Fruit fly (Drosophila melanogaster): ENCODE measurements around the gene Akap200.
A peak's percentile ranks its signal among the peaks of the same experiment; 100 is the strongest.

The Akap200 gene

dm6 chr2L:8402928-8403285, 12.6 kb upstream of the Akap200 start, which contains the start of gene fy:
TSS of gene fy (minus strand) at chr2L:8403280.
- no peak for TF ChIP-seq Pif1A (GFP tag; optimal IDR thresholded peaks at IDR 0.05)
- no peak for TF ChIP-seq gl (tag; optimal IDR thresholded peaks at IDR 0.05)
- TF ChIP-seq CG13204 (GFP tag; optimal IDR thresholded peaks at IDR 0.05) = no peak
- no peak for TF ChIP-seq EcR (GFP tag; optimal IDR thresholded peaks at IDR 0.05)
- no peak for TF ChIP-seq CG10348 (GFP tag; IDR thresholded peaks at IDR 0.05)
- TF ChIP-seq CG4496 (GFP tag; IDR thresholded peaks at IDR 0.05) = no peak
- TF ChIP-seq CG34367 (tag; optimal IDR thresholded peaks at IDR 0.05) = no peak
- TF ChIP-seq CG32121 (GFP tag; IDR thresholded peaks at IDR 0.05) = no peak
- no peak for TF ChIP-seq rn (GFP tag; IDR thresholded peaks at IDR 0.05)
- no peak for TF ChIP-seq CG8301 (tag; optimal IDR thresholded peaks at IDR 0.05)
- no peak for TF ChIP-seq Ets98B (GFP tag; IDR thresholded peaks at IDR 0.05)
- no peak for TF ChIP-seq Pif1B (GFP tag; optimal IDR thresholded peaks at IDR 0.05)
- no peak for TF ChIP-seq D1 (tag; optimal IDR thresholded peaks at IDR 0.05)
- TF ChIP-seq Snoo (tag; optimal IDR thresholded peaks at IDR 0.05) = no peak

DNA sequence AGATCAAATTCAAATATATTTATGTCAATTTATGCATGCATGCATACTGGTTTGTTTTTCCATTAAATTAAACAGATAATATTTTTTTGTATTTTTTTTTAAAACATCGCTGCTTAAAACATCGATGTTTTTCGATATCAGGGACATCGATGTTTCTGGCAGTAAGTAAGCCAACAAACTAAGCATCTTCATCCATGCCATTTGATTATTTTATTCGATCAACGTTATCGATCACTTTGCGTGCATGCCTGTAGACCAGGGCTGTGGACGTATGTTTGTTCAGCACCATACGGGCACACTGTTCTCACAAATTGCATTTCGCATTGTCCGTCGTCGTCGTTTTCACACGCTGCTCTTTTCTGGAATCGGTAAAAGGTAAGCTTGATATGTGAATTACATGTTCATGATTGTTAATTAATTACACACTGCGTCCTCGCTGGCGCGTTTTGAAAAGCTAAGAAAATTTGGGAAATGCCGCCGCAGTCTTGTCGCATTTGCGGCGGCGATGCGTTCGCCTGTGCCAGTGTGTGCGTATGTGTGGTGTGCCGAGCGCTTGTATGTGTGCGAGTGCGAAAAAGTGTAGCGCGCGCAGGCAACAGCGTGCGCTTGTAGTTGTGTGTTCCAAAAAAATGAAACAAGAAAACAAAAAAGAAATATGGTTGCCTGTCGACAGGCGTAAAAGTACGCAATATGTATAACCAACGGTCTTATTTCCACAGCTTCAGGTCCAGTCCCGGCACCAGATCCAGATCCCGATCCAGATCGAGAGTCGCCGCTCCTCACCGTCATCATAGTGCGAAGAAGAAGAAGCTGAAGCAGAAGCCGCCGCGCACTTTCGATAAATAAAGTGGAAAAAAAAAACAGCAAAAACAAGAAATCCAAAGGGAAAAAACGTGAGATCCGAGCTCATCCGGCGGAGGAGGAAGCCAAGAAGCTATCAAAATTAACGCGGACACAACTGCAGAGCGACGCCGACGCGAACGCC, 11.9 kb upstream of the Akap200 start, which contains the start of gene emb:
Gene emb, plus strand, starts transcription at position 288 of the 985 bp plus-strand sequence.
- peak; percentile 49 for TF ChIP-seq CG8159 (tag; optimal IDR thresholded peaks at IDR 0.05)
- TF ChIP-seq CG15710 (tag; optimal IDR thresholded peaks at IDR 0.05) = peak; percentile 35
- TF ChIP-seq CG8301 (tag; optimal IDR thresholded peaks at IDR 0.05) = no peak
- peak; percentile 3 for TF ChIP-seq CG17806 (tag; optimal IDR thresholded peaks at IDR 0.05)
- no peak for TF ChIP-seq Pif1B (GFP tag; optimal IDR thresholded peaks at IDR 0.05)
- TF ChIP-seq Ets98B (GFP tag; IDR thresholded peaks at IDR 0.05) = 0 out of 2 replicates have a peak, but pooled peaks have one; percentile 36
- TF ChIP-seq CG13204 (GFP tag; optimal IDR thresholded peaks at IDR 0.05) = no peak
- TF ChIP-seq CG14655 (GFP tag; optimal IDR thresholded peaks at IDR 0.05) = no peak
- TF ChIP-seq Pif1A (GFP tag; optimal IDR thresholded peaks at IDR 0.05) = no peak
- TF ChIP-seq gl (tag; optimal IDR thresholded peaks at IDR 0.05) = peak; percentile 74
- TF ChIP-seq CG4496 (GFP tag; IDR thresholded peaks at IDR 0.05) = peak; percentile 72
- TF ChIP-seq CG34367 (tag; optimal IDR thresholded peaks at IDR 0.05) = peak; percentile 39
- no peak for TF ChIP-seq D1 (tag; optimal IDR thresholded peaks at IDR 0.05)
- peak; percentile 50 for TF ChIP-seq fd96Ca (GFP tag; IDR thresholded peaks at IDR 0.05)
- peak; percentile 11 for TF ChIP-seq EcR (GFP tag; optimal IDR thresholded peaks at IDR 0.05)
- no peak for TF ChIP-seq CG10348 (GFP tag; IDR thresholded peaks at IDR 0.05)
- TF ChIP-seq CG12605 (GFP tag; IDR thresholded peaks at IDR 0.05) = peak; percentile 73; the same call in 1 of the 2 replicates
- TF ChIP-seq CG32121 (GFP tag; IDR thresholded peaks at IDR 0.05) = peak; percentile 49; the same call in 1 of the 2 replicates
- TF ChIP-seq rn (GFP tag; IDR thresholded peaks at IDR 0.05) = peak; percentile 24; the same call in 1 of the 2 replicates
- peak; percentile 41 for TF ChIP-seq Snoo (tag; optimal IDR thresholded peaks at IDR 0.05)
- TF ChIP-seq CG9948 (tag; optimal IDR thresholded peaks at IDR 0.05) = peak; percentile 12

DNA sequence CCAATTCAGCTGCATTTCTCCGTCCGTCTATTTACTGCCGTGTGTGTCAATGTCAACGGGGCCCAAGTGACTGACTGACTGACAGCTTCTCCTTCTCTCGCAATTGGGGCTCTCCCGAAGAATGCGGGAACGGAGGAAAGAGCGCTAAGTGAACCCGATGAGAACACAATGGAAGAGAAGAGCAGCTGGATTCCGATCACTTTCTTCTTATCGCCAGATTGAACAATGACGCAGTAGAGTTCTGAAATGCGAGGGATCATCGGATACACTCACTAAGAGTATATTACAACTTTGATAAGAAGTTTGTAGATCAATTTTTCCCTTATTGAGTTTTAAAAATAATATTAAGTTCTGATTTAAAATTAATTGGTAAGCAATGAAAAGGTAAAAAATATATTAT, 4.0 kb upstream of the Akap200 start, which contains the start of gene Naglu:
Gene Naglu, minus strand, starts transcription at position 339 of the 400 bp plus-strand sequence.
- TF ChIP-seq gl (tag; optimal IDR thresholded peaks at IDR 0.05) (no peak), EcR (GFP tag; optimal IDR thresholded peaks at IDR 0.05) (peak; percentile 57)

DNA sequence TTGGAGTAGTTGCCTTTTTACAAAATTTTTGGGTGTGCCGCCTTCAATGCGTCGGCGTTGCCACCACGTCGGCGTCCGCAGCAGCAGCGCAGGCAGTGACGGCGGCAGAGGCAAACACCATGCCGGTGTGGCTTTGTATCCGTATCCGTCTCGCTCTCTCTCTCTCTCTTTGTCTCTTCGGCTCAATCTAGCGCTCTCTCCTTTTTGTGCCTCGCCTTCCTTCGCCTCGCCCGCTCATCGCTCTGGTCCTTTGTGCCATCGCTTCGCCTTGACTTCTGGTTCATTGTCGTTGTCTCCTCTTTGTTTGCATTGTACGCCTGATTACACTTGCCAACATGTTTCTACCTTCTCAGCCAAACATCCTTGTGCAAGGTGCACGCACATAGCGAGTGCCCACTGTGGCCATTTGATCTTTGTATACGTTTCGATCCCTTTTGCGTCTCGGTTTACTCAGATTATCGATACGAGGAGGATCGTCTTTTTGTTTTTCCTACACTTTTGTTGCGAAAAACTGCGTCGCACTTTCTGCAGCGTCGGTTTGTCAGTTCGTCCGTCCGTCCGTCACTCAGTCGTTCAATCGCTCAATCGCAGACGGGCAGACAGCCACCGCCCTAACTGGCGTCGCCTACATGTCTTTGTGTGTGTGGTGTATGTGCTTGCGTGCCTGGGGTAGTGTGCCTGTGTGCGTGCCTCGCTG, 1.0 kb downstream of the Akap200 start:
- TF ChIP-seq gl (tag; optimal IDR thresholded peaks at IDR 0.05) (peak; percentile 61), CG13204 (GFP tag; optimal IDR thresholded peaks at IDR 0.05) (peak; percentile 66), CG12605 (GFP tag; IDR thresholded peaks at IDR 0.05) (peak; percentile 35; the same call in 1 of the 2 replicates), CG14655 (GFP tag; optimal IDR thresholded peaks at IDR 0.05) (peak; percentile 72), Pif1A (GFP tag; optimal IDR thresholded peaks at IDR 0.05) (peak; percentile 82), CG9948 (tag; optimal IDR thresholded peaks at IDR 0.05) (peak; percentile 65), rn (GFP tag; IDR thresholded peaks at IDR 0.05) (no peak), Ets98B (GFP tag; IDR thresholded peaks at IDR 0.05) (peak; percentile 30; the same call in 1 of the 2 replicates), D1 (tag; optimal IDR thresholded peaks at IDR 0.05) (peak; percentile 0), CG15710 (tag; optimal IDR thresholded peaks at IDR 0.05) (peak; percentile 60), CG10348 (GFP tag; IDR thresholded peaks at IDR 0.05) (no peak), CG34367 (tag; optimal IDR thresholded peaks at IDR 0.05) (peak; percentile 61), EcR (GFP tag; optimal IDR thresholded peaks at IDR 0.05) (peak; percentile 97), CG8159 (tag; optimal IDR thresholded peaks at IDR 0.05) (peak; percentile 69), CG8301 (tag; optimal IDR thresholded peaks at IDR 0.05) (peak; percentile 59), Pif1B (GFP tag; optimal IDR thresholded peaks at IDR 0.05) (peak; percentile 68), fd96Ca (GFP tag; IDR thresholded peaks at IDR 0.05) (0 out of 3 replicates have a peak, but pooled peaks have one; percentile 62), CG4496 (GFP tag; IDR thresholded peaks at IDR 0.05) (peak; percentile 65), Snoo (tag; optimal IDR thresholded peaks at IDR 0.05) (peak; percentile 69), CG32121 (GFP tag; IDR thresholded peaks at IDR 0.05) (peak; percentile 19; the same call in 1 of the 2 replicates), CG17806 (tag; optimal IDR thresholded peaks at IDR 0.05) (peak; percentile 65)

DNA sequence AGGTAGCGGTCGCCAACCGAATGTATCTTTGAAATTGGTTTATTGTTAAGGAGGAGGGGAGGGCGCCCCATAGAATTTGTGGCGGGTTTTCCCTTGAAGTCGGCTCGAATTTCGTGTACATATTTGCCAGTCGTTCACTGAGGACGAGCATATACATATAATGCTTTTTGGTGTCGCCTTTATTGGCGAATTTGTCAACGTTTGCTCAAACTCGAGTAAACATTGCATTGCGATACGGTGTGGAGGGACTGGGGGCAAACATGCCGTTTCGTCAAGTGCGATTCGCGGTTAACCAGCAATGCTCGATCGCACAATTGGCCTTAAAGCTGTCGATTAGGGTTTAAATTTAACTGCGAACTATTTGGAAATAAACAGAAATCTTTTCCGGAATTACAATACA, 2.1 kb downstream of the Akap200 start:
- TF ChIP-seq CG32121 (GFP tag; IDR thresholded peaks at IDR 0.05) (no peak), CG12605 (GFP tag; IDR thresholded peaks at IDR 0.05) (no peak), CG10348 (GFP tag; IDR thresholded peaks at IDR 0.05) (no peak), gl (tag; optimal IDR thresholded peaks at IDR 0.05) (no peak), CG34367 (tag; optimal IDR thresholded peaks at IDR 0.05) (no peak), CG8159 (tag; optimal IDR thresholded peaks at IDR 0.05) (no peak), Snoo (tag; optimal IDR thresholded peaks at IDR 0.05) (no peak), D1 (tag; optimal IDR thresholded peaks at IDR 0.05) (no peak), EcR (GFP tag; optimal IDR thresholded peaks at IDR 0.05) (no peak), CG8301 (tag; optimal IDR thresholded peaks at IDR 0.05) (no peak), CG9948 (tag; optimal IDR thresholded peaks at IDR 0.05) (no peak), Pif1A (GFP tag; optimal IDR thresholded peaks at IDR 0.05) (no peak), rn (GFP tag; IDR thresholded peaks at IDR 0.05) (no peak), CG17806 (tag; optimal IDR thresholded peaks at IDR 0.05) (no peak)

Data from whole organism, pupa.